Worm (Caenorhabditis elegans): ENCODE measurements around the gene ZC196.5.

ZC196.5 gene

ce11 chrV:8729100-8729499 is at the start of gene ZC196.5:
Gene ZC196.5, plus strand, starts transcription at chrV:8729400.
- peak in 1 of 2 experiments; percentile 60 for TF ChIP-seq unc-62 (GFP tag; optimal IDR thresholded peaks at IDR 0.05 in 1 of 2)
- no peak for TF ChIP-seq unc-62 (tag; optimal IDR thresholded peaks at IDR 0.05)
- no peak for TF ChIP-seq zip-2 (tag; optimal IDR thresholded peaks at IDR 0.05)

ce11 chrV:8681050-8681449 is 48.1 kb upstream of the ZC196.5 start, which contains the start of gene ZC190.2:
Gene ZC190.2, plus strand, starts transcription at chrV:8681350.
- TF ChIP-seq D1046.2 (GFP tag; IDR thresholded peaks at IDR 0.05) = no peak
- TF ChIP-seq rbr-2 (tag; optimal IDR thresholded peaks at IDR 0.05) = no peak
- no peak for TF ChIP-seq fos-1 (tag; optimal IDR thresholded peaks at IDR 0.05)
- no peak for TF ChIP-seq dpl-1 (GFP tag; optimal IDR thresholded peaks at IDR 0.05)
- no peak for TF ChIP-seq nhr-76 (tag; optimal IDR thresholded peaks at IDR 0.05)
- TF ChIP-seq ceh-62 (tag; optimal IDR thresholded peaks at IDR 0.05) = no peak

ce11 chrV:8682719-8683118 is 46.5 kb upstream of the ZC196.5 start, which contains the start of gene cln-3.3:
Gene cln-3.3, plus strand, starts transcription at chrV:8683052.
- no peak for TF ChIP-seq nhr-102 (tag; optimal IDR thresholded peaks at IDR 0.05)
- no peak for TF ChIP-seq ZK546.5 (tag; optimal IDR thresholded peaks at IDR 0.05)
- peak; percentile 58 for TF ChIP-seq mxl-3 (GFP tag; optimal IDR thresholded peaks at IDR 0.05)
- TF ChIP-seq nhr-77 (tag; optimal IDR thresholded peaks at IDR 0.05) = no peak
- no peak for TF ChIP-seq F49E8.2 (tag; optimal IDR thresholded peaks at IDR 0.05; ENCODE audit: borderline replicate concordance)
- TF ChIP-seq nhr-237 (tag; optimal IDR thresholded peaks at IDR 0.05) = no peak
- no peak for TF ChIP-seq ceh-44 (GFP tag; IDR thresholded peaks at IDR 0.05)
- TF ChIP-seq mdl-1 (tag; optimal IDR thresholded peaks at IDR 0.05) = peak in 1 of 2 experiments; percentile 42
- TF ChIP-seq lin-13 (GFP tag; optimal IDR thresholded peaks at IDR 0.05) = no peak
- no peak for TF ChIP-seq lin-15B (tag; optimal IDR thresholded peaks at IDR 0.05)
- TF ChIP-seq vab-7 (GFP tag; IDR thresholded peaks at IDR 0.05) = no peak
- peak; percentile 66 for TF ChIP-seq pqm-1 (tag; optimal IDR thresholded peaks at IDR 0.05)
- TF ChIP-seq Y75B8A.6 (GFP tag; IDR thresholded peaks at IDR 0.05) = no peak
- TF ChIP-seq nhr-42 (GFP tag; IDR thresholded peaks at IDR 0.05) = no peak
- TF ChIP-seq skn-1 (tag; optimal IDR thresholded peaks at IDR 0.05) = no peak
- TF ChIP-seq snpc-4 (tag; optimal IDR thresholded peaks at IDR 0.05) = no peak
- TF ChIP-seq gei-8 (GFP tag; optimal IDR thresholded peaks at IDR 0.05) = no peak
- TF ChIP-seq php-3 (GFP tag; IDR thresholded peaks at IDR 0.05) = peak; percentile 93
- no peak for TF ChIP-seq dmd-8 (GFP tag; IDR thresholded peaks at IDR 0.05)
- no peak for TF ChIP-seq egl-43 (GFP tag; IDR thresholded peaks at IDR 0.05)
- TF ChIP-seq spr-1 (tag; optimal IDR thresholded peaks at IDR 0.05) = no peak
- no peak for TF ChIP-seq F26F4.8 (GFP tag; conservative IDR thresholded peaks at IDR 0.05)
- no peak for TF ChIP-seq jun-1 (tag; optimal IDR thresholded peaks at IDR 0.05)
- TF ChIP-seq daf-16 (GFP tag; optimal IDR thresholded peaks at IDR 0.05) = no peak
- TF ChIP-seq daf-16 (tag; optimal IDR thresholded peaks at IDR 0.05) = peak; percentile 67
- no peak for TF ChIP-seq nhr-11 (tag; optimal IDR thresholded peaks at IDR 0.05)
- TF ChIP-seq set-16 (GFP tag; IDR thresholded peaks at IDR 0.05) = no peak
- TF ChIP-seq nhr-25 (tag; optimal IDR thresholded peaks at IDR 0.05; ENCODE audit: borderline replicate concordance, insufficient read depth) = no peak
- no peak for TF ChIP-seq lir-3 (tag; optimal IDR thresholded peaks at IDR 0.05)
- no peak for TF ChIP-seq mep-1 (tag; optimal IDR thresholded peaks at IDR 0.05)
- no peak for TF ChIP-seq saeg-2 (GFP tag; IDR thresholded peaks at IDR 0.05)
- no peak for TF ChIP-seq lin-29 (GFP tag; IDR thresholded peaks at IDR 0.05)
- TF ChIP-seq nhr-10 (tag; optimal IDR thresholded peaks at IDR 0.05) = no peak
- no peak for TF ChIP-seq fos-1 (tag; optimal IDR thresholded peaks at IDR 0.05)

Measured in whole organism, L4 larva.